Worm (Caenorhabditis elegans) whole organism, early embryonic: ENCODE results near the gene F15E6.10.
A peak's percentile ranks its signal among the peaks of the same experiment; 100 is the strongest.

Experiments
- aly-1 ChIP-seq: sonication (generic microtip); optimal IDR thresholded peaks from 2 replicates; lab custom pipeline; 2016; ENCODE audit warnings: missing genetic modification characterization, missing compliant biosample characterization
- ama-1 ChIP-seq: fragments of 150-350 bp; optimal IDR thresholded peaks from 2 replicates; lab custom pipeline; 2014
- ceh-13 ChIP-seq: fragments of 200-800 bp; sonication (Bioruptor generic); optimal IDR thresholded peaks from 2 replicates; lab custom pipeline; 2018; ENCODE audit warnings: mild to moderate bottlenecking, missing genetic modification characterization, missing compliant biosample characterization
- flt-1 ChIP-seq: fragments of 200-800 bp; sonication (Bioruptor generic); IDR thresholded peaks from 2 replicates; pipeline ENCODE4 v1.3.6; 2022; ENCODE audit warnings: missing genetic modification characterization, missing compliant biosample characterization
- scrt-1 ChIP-seq: fragments of 200-800 bp; sonication (Bioruptor generic); IDR thresholded peaks from 2 replicates; pipeline ENCODE4 v1.3.6; 2022; ENCODE audit warnings: missing genetic modification characterization, missing compliant biosample characterization
- sea-1 ChIP-seq: fragments of 200-800 bp; sonication (Bioruptor generic); conservative IDR thresholded peaks from 2 replicates; pipeline ENCODE4 v1.3.6; 2022; ENCODE audit warnings: missing genetic modification characterization, missing compliant biosample characterization
- tra-4 ChIP-seq: sonication (generic microtip); optimal IDR thresholded peaks from 2 replicates; lab custom pipeline; 2017; ENCODE audit warnings: missing genetic modification characterization, missing compliant biosample characterization

DNA sequence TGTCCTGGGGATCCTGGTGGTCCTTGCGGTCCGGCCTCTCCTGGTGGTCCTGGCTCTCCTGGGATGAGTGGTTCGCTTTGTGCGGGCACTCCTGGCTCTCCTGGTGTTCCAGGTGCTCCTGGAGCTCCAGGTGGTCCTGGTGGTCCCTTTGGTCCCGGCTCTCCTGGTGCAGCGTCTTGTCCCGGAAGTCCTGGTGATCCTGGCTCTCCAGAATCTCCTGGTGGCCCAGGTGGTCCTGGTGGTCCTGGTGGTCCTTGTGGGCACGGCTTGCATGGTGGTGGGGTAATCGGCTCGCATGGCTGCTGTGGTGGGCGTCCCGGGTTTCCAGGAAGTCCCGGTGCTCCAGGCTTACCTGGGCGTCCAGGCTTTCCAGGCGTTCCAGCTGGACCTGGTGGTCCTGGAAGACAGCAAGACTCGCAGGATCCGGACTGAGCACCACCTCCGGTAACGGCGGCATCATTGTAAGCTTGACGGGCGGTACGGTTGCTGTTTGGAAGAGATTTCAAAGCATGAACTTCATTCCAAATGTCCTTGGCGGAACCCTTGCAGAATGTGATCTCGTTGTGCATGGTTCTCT, 48.8 kb upstream of the F15E6.10 start:
- no peak for TF ChIP-seq sea-1
- no peak for TF ChIP-seq tra-4 (tag; lab: Kevin White, UChicago)
- peak; percentile 2 for TF ChIP-seq aly-1 (tag; lab: Kevin White, UChicago)
- TF ChIP-seq ceh-13 (GFP tag; lab: Kevin White, UChicago), result no peak
- no peak for TF ChIP-seq scrt-1 (GFP tag; lab: Robert Waterston, UW)
- TF ChIP-seq flt-1 (GFP tag; lab: Robert Waterston, UW), result no peak
- no peak for TF ChIP-seq ama-1 (lab: Kevin White, UChicago)
